Worm (Caenorhabditis elegans): ENCODE results near the gene C26D10.7.

DNA sequence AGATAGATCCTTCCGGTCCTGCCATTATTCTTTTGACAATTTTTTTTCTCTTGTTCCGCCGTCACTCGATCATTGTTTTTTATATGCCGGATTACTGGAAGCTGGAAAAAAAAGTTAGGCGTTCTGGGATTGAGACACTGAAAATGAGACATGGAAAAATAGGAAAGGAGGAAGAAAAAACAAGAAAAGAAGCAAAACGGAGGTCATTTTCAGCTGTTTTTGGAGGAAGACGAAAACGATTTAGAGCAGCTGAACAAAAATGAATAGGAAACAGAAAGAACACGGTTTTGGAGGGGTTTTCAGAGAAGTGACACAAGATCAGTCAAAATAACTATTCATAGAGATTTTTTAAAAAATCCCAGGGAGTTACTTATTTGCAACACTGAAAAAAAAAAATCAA lies 35.3 kb downstream of the C26D10.7 start, which contains the start of gene amt-3:
- TF ChIP-seq tra-4 (tag; optimal IDR thresholded peaks at IDR 0.05): no peak
- TF ChIP-seq ceh-13 (GFP tag; optimal IDR thresholded peaks at IDR 0.05): no peak
- no peak for TF ChIP-seq ama-1 (optimal IDR thresholded peaks at IDR 0.05)

All from whole organism, early embryonic.